Worm (Caenorhabditis elegans) whole organism, L1 larva: ENCODE measurements around the gene F36F12.7.

Experiments
- C04F5.9 ChIP-seq: sonication (generic microtip); optimal IDR thresholded peaks from 2 replicates; lab custom pipeline; 2016; ENCODE audit warnings: missing genetic modification characterization, missing compliant biosample characterization
- C34B4.2 ChIP-seq: sonication (generic microtip); optimal IDR thresholded peaks from 2 replicates; lab custom pipeline; 2017; ENCODE audit warnings: mild to moderate bottlenecking, missing genetic modification characterization, missing compliant biosample characterization
- F16B12.6 ChIP-seq: fragments of 150-350 bp; optimal IDR thresholded peaks from 2 replicates; lab custom pipeline; 2014; ENCODE audit warnings: missing biosample characterization, missing genetic modification characterization
- blmp-1 ChIP-seq: fragments of 150-350 bp; optimal IDR thresholded peaks from 2 replicates; lab custom pipeline; 2014; ENCODE audit warnings: missing biosample characterization, missing genetic modification characterization
- ceh-8 ChIP-seq: fragments of 200-800 bp; sonication (Bioruptor generic); optimal IDR thresholded peaks from 2 replicates; lab custom pipeline; 2018; ENCODE audit warnings: mild to moderate bottlenecking, missing genetic modification characterization, moderate library complexity, missing compliant biosample characterization
- ceh-88 ChIP-seq: fragments of 200-800 bp; sonication (Bioruptor generic); IDR thresholded peaks from 2 replicates; pipeline ENCODE4 v1.3.6; 2022; ENCODE audit warnings: missing genetic modification characterization, missing compliant biosample characterization
- ces-1 ChIP-seq: fragments of 150-350 bp; optimal IDR thresholded peaks from 2 replicates; lab custom pipeline; 2014; ENCODE audit warnings: missing biosample characterization, missing genetic modification reagents, missing genetic modification characterization
- elt-2 ChIP-seq: sonication (generic microtip); optimal IDR thresholded peaks from 2 replicates; lab custom pipeline; 2016; ENCODE audit warnings: missing genetic modification characterization, mild to moderate bottlenecking, inconsistent platforms, missing compliant biosample characterization, missing genetic modification reagents
- elt-3 ChIP-seq, 6 experiments: fragments of 150-350 bp in 1 of 6; sonication (generic microtip); optimal IDR thresholded peaks; 2 replicates each; lab custom pipeline; 2017 to 2018; ENCODE audit warnings: missing biosample characterization in 6 of 6, missing genetic modification characterization in 6 of 6, inconsistent platforms in 1 of 6
- ets-5 ChIP-seq: fragments of 200-800 bp; sonication (Bioruptor generic); IDR thresholded peaks from 2 replicates; pipeline ENCODE4 v1.3.6; 2022; ENCODE audit warnings: missing genetic modification characterization, missing compliant biosample characterization
- fkh-10 ChIP-seq: sonication (generic microtip); optimal IDR thresholded peaks from 2 replicates; lab custom pipeline; 2017; ENCODE audit warnings: missing biosample characterization, missing genetic modification reagents, missing genetic modification characterization
- fkh-8 ChIP-seq: sonication (generic microtip); optimal IDR thresholded peaks from 2 replicates; lab custom pipeline; 2016; ENCODE audit warnings: mild to moderate bottlenecking, missing genetic modification characterization, missing compliant biosample characterization
- fos-1 ChIP-seq: fragments of 150-350 bp; optimal IDR thresholded peaks from 2 replicates; lab custom pipeline; 2014; ENCODE audit warnings: missing biosample characterization, missing genetic modification characterization
- grh-1 ChIP-seq: fragments of 200-800 bp; sonication (Bioruptor generic); IDR thresholded peaks from 2 replicates; pipeline ENCODE4 v1.3.6; 2022; ENCODE audit warnings: missing genetic modification reagents, missing genetic modification characterization, missing compliant biosample characterization
- hlh-4 ChIP-seq: sonication (generic microtip); optimal IDR thresholded peaks from 2 replicates; lab custom pipeline; 2016; ENCODE audit warnings: mild to moderate bottlenecking, missing genetic modification characterization, missing compliant biosample characterization
- jun-1 ChIP-seq: fragments of 150-350 bp; optimal IDR thresholded peaks from 2 replicates; lab custom pipeline; 2014; ENCODE audit warnings: missing biosample characterization, missing genetic modification reagents, missing genetic modification characterization
- lin-14 ChIP-seq: fragments of 200-800 bp; sonication (Bioruptor generic); optimal IDR thresholded peaks from 2 replicates; lab custom pipeline; 2018; ENCODE audit warnings: mild to moderate bottlenecking, missing genetic modification characterization, moderate library complexity, missing compliant biosample characterization
- mab-9 ChIP-seq: fragments of 200-800 bp; sonication (Bioruptor generic); IDR thresholded peaks from 2 replicates; pipeline ENCODE4 v1.3.6; 2022; ENCODE audit warnings: missing genetic modification reagents, missing genetic modification characterization, missing compliant biosample characterization
- mdl-1 ChIP-seq, 2 experiments: fragments of 150-350 bp; optimal IDR thresholded peaks; 2 replicates each; lab custom pipeline; 2014 to 2017; ENCODE audit warnings: missing biosample characterization in 2 of 2, missing genetic modification characterization in 2 of 2, inconsistent platforms in 1 of 2
- mef-2 ChIP-seq: fragments of 150-350 bp; optimal IDR thresholded peaks from 2 replicates; lab custom pipeline; 2014; ENCODE audit warnings: missing biosample characterization, missing genetic modification characterization
- mep-1 ChIP-seq: fragments of 150-350 bp; optimal IDR thresholded peaks from 2 replicates; lab custom pipeline; 2014; ENCODE audit warnings: missing biosample characterization, missing genetic modification characterization
- nhr-20 ChIP-seq: sonication (generic microtip); optimal IDR thresholded peaks from 2 replicates; lab custom pipeline; 2016; ENCODE audit warnings: mild to moderate bottlenecking, missing genetic modification characterization, missing compliant biosample characterization
- nhr-237 ChIP-seq: fragments of 150-350 bp; optimal IDR thresholded peaks from 2 replicates; lab custom pipeline; 2014; ENCODE audit warnings: missing biosample characterization, missing genetic modification characterization
- nhr-28 ChIP-seq: fragments of 150-350 bp; optimal IDR thresholded peaks from 2 replicates; lab custom pipeline; 2014; ENCODE audit warnings: missing biosample characterization, missing genetic modification characterization
- nhr-85 ChIP-seq: sonication (generic microtip); peaks from one replicate; lab custom pipeline; 2016; ENCODE audit warnings: missing genetic modification characterization, inconsistent platforms, missing compliant biosample characterization
- nhr-90 ChIP-seq: sonication (generic microtip); optimal IDR thresholded peaks from 2 replicates; lab custom pipeline; 2016; ENCODE audit warnings: mild to moderate bottlenecking, missing genetic modification characterization, missing compliant biosample characterization; ENCODE audit not compliant: poor library complexity
- rnt-1 ChIP-seq: sonication (generic microtip); optimal IDR thresholded peaks from 2 replicates; lab custom pipeline; 2016; ENCODE audit warnings: mild to moderate bottlenecking, missing genetic modification characterization, moderate library complexity, missing compliant biosample characterization
- snpc-4 ChIP-seq: fragments of 150-350 bp; optimal IDR thresholded peaks from 2 replicates; lab custom pipeline; 2014; ENCODE audit warnings: missing biosample characterization, missing genetic modification characterization
- sox-4 ChIP-seq: sonication (generic microtip); optimal IDR thresholded peaks from 2 replicates; lab custom pipeline; 2016; ENCODE audit warnings: missing genetic modification characterization, missing compliant biosample characterization
- sptf-1 ChIP-seq: fragments of 150-350 bp; optimal IDR thresholded peaks from 2 replicates; lab custom pipeline; 2014; ENCODE audit warnings: missing biosample characterization, missing genetic modification characterization
- sup-37 ChIP-seq: fragments of 200-800 bp; sonication (Bioruptor generic); optimal IDR thresholded peaks from 2 replicates; lab custom pipeline; 2018; ENCODE audit warnings: mild to moderate bottlenecking, missing genetic modification characterization, missing compliant biosample characterization
- tbx-2 ChIP-seq: sonication (generic microtip); optimal IDR thresholded peaks from 2 replicates; lab custom pipeline; 2016; ENCODE audit warnings: missing genetic modification characterization, missing compliant biosample characterization
- unc-30 ChIP-seq: sonication (generic microtip); optimal IDR thresholded peaks from 2 replicates; lab custom pipeline; 2017; ENCODE audit warnings: missing biosample characterization, missing genetic modification characterization
- unc-98 ChIP-seq: fragments of 200-800 bp; sonication (Bioruptor generic); IDR thresholded peaks from 2 replicates; pipeline ENCODE4 v1.3.6; 2022; ENCODE audit warnings: missing genetic modification characterization, missing compliant biosample characterization
- vab-15 ChIP-seq: sonication (generic microtip); optimal IDR thresholded peaks from 2 replicates; lab custom pipeline; 2017; ENCODE audit warnings: missing genotype, mild to moderate bottlenecking, missing genetic modification characterization, missing compliant biosample characterization
- zag-1 ChIP-seq: fragments of 150-350 bp; optimal IDR thresholded peaks from 2 replicates; lab custom pipeline; 2014; ENCODE audit warnings: missing biosample characterization, missing genetic modification characterization
- zip-4 ChIP-seq: fragments of 200-800 bp; sonication (Bioruptor generic); optimal IDR thresholded peaks from 2 replicates; lab custom pipeline; 2018; ENCODE audit warnings: mild to moderate bottlenecking, missing genetic modification characterization, moderate library complexity, missing compliant biosample characterization
- ztf-11 ChIP-seq, 2 experiments: sonication (generic microtip); optimal IDR thresholded peaks; 2 replicates each; lab custom pipeline; 2016 to 2017; ENCODE audit warnings: missing genetic modification characterization in 2 of 2, missing biosample characterization in 1 of 2, missing compliant biosample characterization in 1 of 2

F36F12.7 gene

ce11 chrV:2099040-2099439 is at the start of gene F36F12.7:
TSS of gene F36F12.7 (plus strand) at chrV:2099340.
- TF ChIP-seq fos-1 (tag; lab: Kevin White, UChicago) (no peak), mep-1 (no peak), C04F5.9 (tag; lab: Kevin White, UChicago) (no peak), jun-1 (tag; lab: Kevin White, UChicago) (no peak), ets-5 (no peak), snpc-4 (tag; lab: Kevin White, UChicago) (no peak), ceh-88 (no peak), mdl-1 (tag; optimal IDR thresholded peaks at IDR 0.05; lab: Kevin White, UChicago) (no peak), sptf-1 (tag; lab: Kevin White, UChicago) (no peak), ces-1 (GFP tag; lab: Kevin White, UChicago) (no peak), nhr-20 (no peak), nhr-90 (tag; lab: Kevin White, UChicago) (no peak), rnt-1 (tag; lab: Kevin White, UChicago) (no peak)
- TF ChIP-seq, all 84 proteins: peak for 0

DNA sequence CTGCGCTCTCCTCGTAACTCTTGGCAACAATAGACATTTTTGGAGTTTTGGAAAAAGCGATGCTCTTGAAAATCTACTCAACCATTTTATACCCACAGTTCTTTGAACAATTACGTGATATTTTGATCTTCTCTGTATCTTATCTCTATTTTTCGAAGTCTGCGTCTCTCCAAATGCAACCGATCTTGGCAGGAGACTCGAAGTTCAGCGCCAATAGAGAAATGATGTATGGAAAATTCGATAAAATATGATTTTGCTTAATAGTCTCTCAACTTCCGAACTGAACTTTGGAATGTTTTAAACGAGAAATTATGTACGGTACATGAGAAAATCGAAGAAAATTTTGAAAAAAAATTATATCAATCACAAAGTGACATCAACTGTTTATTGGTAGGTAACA is 49.0 kb upstream of the F36F12.7 start, which contains the start of gene comt-4:
TSS of gene comt-4 (minus strand) at position 50 of the 400 bp plus-strand sequence.
- no peak for TF ChIP-seq mef-2 (tag; lab: Kevin White, UChicago)
- peak; percentile 28 for TF ChIP-seq nhr-20
- TF ChIP-seq tbx-2 = no peak
- TF ChIP-seq elt-3 (tag; optimal IDR thresholded peaks at IDR 0.05; lab: Kevin White, UChicago) = peak in 3 of 6 experiments; percentile 2 to 45 (median 33)

DNA sequence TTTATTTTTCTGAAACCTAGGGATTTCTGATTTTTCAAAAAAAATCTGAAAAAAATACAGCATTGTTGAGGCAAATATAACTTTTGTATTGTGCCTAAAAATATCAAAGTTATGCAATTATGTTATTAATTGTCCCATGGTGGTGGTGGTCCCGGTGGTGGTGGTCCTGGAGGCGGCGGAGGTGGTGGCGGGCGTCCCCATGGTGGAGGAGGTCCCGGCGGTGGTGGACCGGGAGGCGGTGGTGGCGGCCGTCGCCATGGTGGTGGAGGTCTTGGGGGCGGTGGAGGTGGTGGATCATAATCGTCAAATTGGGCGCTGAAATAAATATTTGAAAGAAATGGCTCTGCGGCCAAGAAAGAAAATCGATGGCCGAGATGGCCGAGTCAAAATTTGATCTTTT is 48.4 kb upstream of the F36F12.7 start:
- TF ChIP-seq ceh-8 (GFP tag; lab: Kevin White, UChicago) (peak; percentile 78), nhr-85 (tag; lab: Kevin White, UChicago) (no peak), nhr-20 (no peak)

DNA sequence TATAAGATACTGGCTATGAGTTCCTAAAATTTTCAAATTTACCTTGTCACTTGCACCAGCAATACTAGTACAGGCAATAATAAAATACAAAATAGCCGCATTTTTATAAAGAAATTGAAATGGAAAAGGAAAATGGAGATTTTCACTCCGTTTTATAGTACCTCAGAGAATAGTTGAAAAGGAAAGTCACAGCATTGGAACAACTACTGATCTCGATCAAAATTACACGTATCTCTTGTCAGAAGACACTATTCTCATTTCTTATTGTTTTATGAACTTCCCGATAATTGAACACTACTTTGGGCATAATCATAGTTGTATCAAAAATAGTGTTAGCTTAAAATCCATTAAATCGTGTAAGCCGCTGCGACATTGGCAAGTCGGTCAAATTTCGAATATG is 47.6 kb upstream of the F36F12.7 start, which contains the start of gene Y40B10A.11:
TSS of gene Y40B10A.11 (minus strand) at position 101 of the 400 bp plus-strand sequence.
- TF ChIP-seq nhr-28 (tag; lab: Kevin White, UChicago) = no peak
- peak; percentile 7 for TF ChIP-seq blmp-1 (tag; lab: Kevin White, UChicago)
- TF ChIP-seq elt-2 (tag; lab: Kevin White, UChicago) = no peak
- no peak for TF ChIP-seq elt-3 (tag; optimal IDR thresholded peaks at IDR 0.05; lab: Kevin White, UChicago)
- TF ChIP-seq fkh-8 (tag; lab: Kevin White, UChicago) = no peak
- no peak for TF ChIP-seq vab-15 (tag; lab: Kevin White, UChicago)
- TF ChIP-seq sox-4 (tag; lab: Kevin White, UChicago) = no peak

- TF ChIP-seq lin-14 (GFP tag; lab: Kevin White, UChicago) (no peak), fkh-10 (no peak), elt-3 (tag; optimal IDR thresholded peaks at IDR 0.05; lab: Kevin White, UChicago) (no peak), C34B4.2 (no peak), zag-1 (tag; lab: Kevin White, UChicago) (no peak), zip-4 (GFP tag; lab: Kevin White, UChicago) (no peak), fos-1 (tag; lab: Kevin White, UChicago) (no peak), F16B12.6 (tag; lab: Kevin White, UChicago) (no peak), hlh-4 (tag; lab: Kevin White, UChicago) (no peak), unc-98 (GFP tag; lab: Robert Waterston, UW) (no peak), unc-30 (no peak), mab-9 (GFP tag; lab: Robert Waterston, UW) (no peak), nhr-237 (tag; lab: Kevin White, UChicago) (no peak), ztf-11 (tag; optimal IDR thresholded peaks at IDR 0.05; lab: Kevin White, UChicago) (no peak), grh-1 (GFP tag; lab: Robert Waterston, UW) (no peak), sup-37 (GFP tag; lab: Kevin White, UChicago) (no peak), mdl-1 (tag; optimal IDR thresholded peaks at IDR 0.05; lab: Kevin White, UChicago) (no peak)
Measured at ce11 chrV:2053509-2053908, 45.6 kb upstream of the F36F12.7 start, which contains the start of gene comt-5. TSS of gene comt-5 (minus strand) at chrV:2053609.
